Fruit fly (Drosophila melanogaster): Measurements from ENCODE around the gene CG34274.

CG34274 gene

dm6 chr3R:15774128-15774527 lies 42.6 kb downstream of the CG34274 start, which contains the start of gene Ttc26:
Gene Ttc26, plus strand, starts transcription at chr3R:15774416.
- TF ChIP-seq Hr78 (GFP tag; optimal IDR thresholded peaks at IDR 0.05): no peak
- no peak for TF ChIP-seq dsf (GFP tag; optimal IDR thresholded peaks at IDR 0.05; ENCODE audit: borderline replicate concordance)
- no peak for TF ChIP-seq Hr83 (GFP tag; optimal IDR thresholded peaks at IDR 0.05; ENCODE audit: poor library complexity, severe bottlenecking)
- no peak for TF ChIP-seq sage (GFP tag; optimal IDR thresholded peaks at IDR 0.05)
- no peak for TF ChIP-seq sv (GFP tag; optimal IDR thresholded peaks at IDR 0.05)
- TF ChIP-seq HLH106 (tag; optimal IDR thresholded peaks at IDR 0.05): no peak
- no peak for TF ChIP-seq GATAd (GFP tag; optimal IDR thresholded peaks at IDR 0.05)
- no peak for TF ChIP-seq Sp1 (GFP tag; optimal IDR thresholded peaks at IDR 0.05)
- TF ChIP-seq psq (GFP tag; optimal IDR thresholded peaks at IDR 0.05): no peak
- no peak for TF ChIP-seq lola (GFP tag; optimal IDR thresholded peaks at IDR 0.05)
- no peak for TF ChIP-seq br (GFP tag; optimal IDR thresholded peaks at IDR 0.05)
- TF ChIP-seq fru (GFP tag; optimal IDR thresholded peaks at IDR 0.05): no peak
- TF ChIP-seq tai (GFP tag; optimal IDR thresholded peaks at IDR 0.05): no peak
- no peak for TF ChIP-seq Jra (GFP tag; optimal IDR thresholded peaks at IDR 0.05)
- TF ChIP-seq OdsH (GFP tag; optimal IDR thresholded peaks at IDR 0.05): no peak
- no peak for TF ChIP-seq Mio (GFP tag; optimal IDR thresholded peaks at IDR 0.05)

- TF ChIP-seq Vsx2 (GFP tag; optimal IDR thresholded peaks at IDR 0.05; ENCODE audit: partially characterized antibody): no peak
- no peak for TF ChIP-seq Hnf4 (GFP tag; optimal IDR thresholded peaks at IDR 0.05)
- TF ChIP-seq CG32264 (GFP tag; optimal IDR thresholded peaks at IDR 0.05): no peak
- no peak for TF ChIP-seq jim (GFP tag; optimal IDR thresholded peaks at IDR 0.05)
Measured at dm6 chr3R:15775242-15775641, 43.7 kb downstream of the CG34274 start, which contains the start of gene CG45207. Gene CG45207, minus strand, starts transcription at chr3R:15775342.

dm6 chr3R:15779505-15779904 lies 48.0 kb downstream of the CG34274 start, which contains the start of gene CG5614:
Gene CG5614, plus strand, starts transcription at chr3R:15779805.
- no peak for TF ChIP-seq Hnf4 (GFP tag; optimal IDR thresholded peaks at IDR 0.05)
- TF ChIP-seq OdsH (GFP tag; optimal IDR thresholded peaks at IDR 0.05): no peak
- TF ChIP-seq br (GFP tag; optimal IDR thresholded peaks at IDR 0.05): no peak
- TF ChIP-seq woc (GFP tag; optimal IDR thresholded peaks at IDR 0.05): no peak
- TF ChIP-seq Hr78 (GFP tag; optimal IDR thresholded peaks at IDR 0.05): no peak
- TF ChIP-seq fru (GFP tag; optimal IDR thresholded peaks at IDR 0.05): no peak
- no peak for TF ChIP-seq Hr83 (GFP tag; optimal IDR thresholded peaks at IDR 0.05; ENCODE audit: poor library complexity, severe bottlenecking)

Data from whole organism, wandering third instar larva.